Worm (Caenorhabditis elegans): ENCODE results near the gene B0524.2.
A peak's percentile ranks its signal among the peaks of the same experiment; 100 is the strongest.

- TF ChIP-seq somi-1 (GFP tag; optimal IDR thresholded peaks at IDR 0.05) (peak; percentile 99), ceh-40 (GFP tag; IDR thresholded peaks at IDR 0.05) (no peak), snpc-4 (GFP tag; optimal IDR thresholded peaks at IDR 0.05) (peak; percentile 62), snpc-4 (tag; optimal IDR thresholded peaks at IDR 0.05) (peak; percentile 13 to 77 (median 69))
Observed at ce11 chrIII:1925048-1925537, 31.2 kb downstream of the B0524.2 start.
